Fruit fly (Drosophila melanogaster): ENCODE measurements around the gene OXA1L.

The OXA1L gene

dm6 chr3L:10843273-10843672, 43.0 kb downstream of the OXA1L start (continued):
- TF ChIP-seq cato (GFP tag; optimal IDR thresholded peaks at IDR 0.05; ENCODE audit: borderline replicate concordance) (peak; percentile 23), ham (GFP tag; IDR thresholded peaks at IDR 0.05) (no peak), Xbp1 (GFP tag; optimal IDR thresholded peaks at IDR 0.05) (peak; percentile 43), Abd-B (GFP tag; optimal IDR thresholded peaks at IDR 0.05) (peak; percentile 37), tio (GFP tag; optimal IDR thresholded peaks at IDR 0.05) (peak; percentile 37), CG30020 (tag; optimal IDR thresholded peaks at IDR 0.05) (peak; percentile 13), row (GFP tag; IDR thresholded peaks at IDR 0.05) (peak; percentile 59), CG11504 (tag; optimal IDR thresholded peaks at IDR 0.05) (peak; percentile 81), CG3281 (GFP tag; optimal IDR thresholded peaks at IDR 0.05) (peak; percentile 31), HHEX (GFP tag; optimal IDR thresholded peaks at IDR 0.05) (peak; percentile 38), ATbp (GFP tag; optimal IDR thresholded peaks at IDR 0.05) (peak; percentile 49), Blimp-1 (GFP tag; optimal IDR thresholded peaks at IDR 0.05) (peak; percentile 69), repo (GFP tag; optimal IDR thresholded peaks at IDR 0.05) (no peak), Fer1 (GFP tag; optimal IDR thresholded peaks at IDR 0.05) (peak; percentile 54)

DNA sequence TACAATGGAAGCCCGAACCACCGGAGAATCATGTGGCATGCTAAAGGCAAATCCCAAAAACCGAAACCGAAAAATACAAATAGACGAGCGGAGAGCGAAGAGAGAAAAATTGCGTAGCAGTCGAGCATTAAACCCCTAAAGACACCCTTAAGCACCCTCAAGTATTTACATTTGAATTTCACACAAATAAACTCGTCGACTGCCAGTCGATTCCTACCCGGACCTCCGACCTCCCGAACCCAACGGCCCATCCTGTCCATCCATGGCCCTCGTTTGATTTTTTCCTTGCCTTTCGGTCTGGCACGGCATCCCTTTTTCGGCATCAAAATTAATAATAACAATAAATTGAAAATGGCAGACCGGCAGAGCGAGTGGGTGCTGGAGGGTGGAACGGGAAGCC, 43.4 kb downstream of the OXA1L start:
- no peak for TF ChIP-seq CG30020 (tag; optimal IDR thresholded peaks at IDR 0.05)
- no peak for TF ChIP-seq zf30C (GFP tag; optimal IDR thresholded peaks at IDR 0.05)
- TF ChIP-seq CG30403 (GFP tag; optimal IDR thresholded peaks at IDR 0.05) = no peak
- no peak for TF ChIP-seq CG11696 (GFP tag; IDR thresholded peaks at IDR 0.05)
- TF ChIP-seq prd (optimal IDR thresholded peaks at IDR 0.05) = no peak
- TF ChIP-seq prd (GFP tag; IDR thresholded peaks at IDR 0.05) = no peak
- TF ChIP-seq CkIIα-i1 (GFP tag; IDR thresholded peaks at IDR 0.05) = no peak
- TF ChIP-seq crol (GFP tag; IDR thresholded peaks at IDR 0.05) = peak; percentile 21; the same call in 1 of the 2 replicates
- TF ChIP-seq CG11695 (GFP tag; IDR thresholded peaks at IDR 0.05) = no peak
- TF ChIP-seq pros (GFP tag; optimal IDR thresholded peaks at IDR 0.05) = peak; percentile 97
- 0 out of 2 replicates have a peak, but pooled peaks have one; percentile 23 for TF ChIP-seq chm (GFP tag; IDR thresholded peaks at IDR 0.05)
- TF ChIP-seq CG3281 (GFP tag; optimal IDR thresholded peaks at IDR 0.05) = no peak
- TF ChIP-seq CG6254 (GFP tag; optimal IDR thresholded peaks at IDR 0.05) = no peak
- no peak for TF ChIP-seq CG6765 (GFP tag; optimal IDR thresholded peaks at IDR 0.05)
- no peak for TF ChIP-seq disco-r (GFP tag; optimal IDR thresholded peaks at IDR 0.05)
- TF ChIP-seq tin (GFP tag; optimal IDR thresholded peaks at IDR 0.05) = no peak
- TF ChIP-seq onecut (GFP tag; IDR thresholded peaks at IDR 0.05) = no peak
- TF ChIP-seq abd-A (tag; optimal IDR thresholded peaks at IDR 0.05) = peak; percentile 85
- no peak for TF ChIP-seq CG15269 (tag; optimal IDR thresholded peaks at IDR 0.05)
- TF ChIP-seq CG42726 (GFP tag; IDR thresholded peaks at IDR 0.05; ENCODE audit: partially characterized antibody) = no peak
- TF ChIP-seq Hsf (GFP tag; optimal IDR thresholded peaks at IDR 0.05) = no peak
- no peak for TF ChIP-seq gcm (GFP tag; optimal IDR thresholded peaks at IDR 0.05)
- TF ChIP-seq Nf-YA (GFP tag; IDR thresholded peaks at IDR 0.05) = no peak
- TF ChIP-seq row (GFP tag; IDR thresholded peaks at IDR 0.05) = no peak
- no peak for TF ChIP-seq Awh (GFP tag; IDR thresholded peaks at IDR 0.05)
- no peak for TF ChIP-seq Abd-B (GFP tag; optimal IDR thresholded peaks at IDR 0.05)
- TF ChIP-seq HLH4C (GFP tag; IDR thresholded peaks at IDR 0.05; ENCODE audit: partially characterized antibody) = no peak
- TF ChIP-seq jing (GFP tag; optimal IDR thresholded peaks at IDR 0.05) = no peak
- TF ChIP-seq CG10267 (tag; optimal IDR thresholded peaks at IDR 0.05) = no peak
- peak in 1 of 2 experiments; percentile 66 for TF ChIP-seq tll (GFP tag; optimal IDR thresholded peaks at IDR 0.05)
- TF ChIP-seq nmo (GFP tag; optimal IDR thresholded peaks at IDR 0.05) = no peak
- no peak for TF ChIP-seq CG9215 (GFP tag; IDR thresholded peaks at IDR 0.05)
- no peak for TF ChIP-seq lab (GFP tag; optimal IDR thresholded peaks at IDR 0.05)
- no peak for TF ChIP-seq CG7928 (GFP tag; optimal IDR thresholded peaks at IDR 0.05)
- TF ChIP-seq zen (tag; optimal IDR thresholded peaks at IDR 0.05) = no peak
- TF ChIP-seq nerfin-1 (tag; optimal IDR thresholded peaks at IDR 0.05) = peak; percentile 26
- TF ChIP-seq twi (tag; optimal IDR thresholded peaks at IDR 0.05) = no peak
- no peak for TF ChIP-seq CG15011 (GFP tag; optimal IDR thresholded peaks at IDR 0.05)
- TF ChIP-seq CG12071 (GFP tag; optimal IDR thresholded peaks at IDR 0.05) = no peak
